Worm (Caenorhabditis elegans): ENCODE measurements around the gene C38C3.4.
A peak's percentile ranks its signal among the peaks of the same experiment; 100 is the strongest.

The C38C3.4 gene

DNA sequence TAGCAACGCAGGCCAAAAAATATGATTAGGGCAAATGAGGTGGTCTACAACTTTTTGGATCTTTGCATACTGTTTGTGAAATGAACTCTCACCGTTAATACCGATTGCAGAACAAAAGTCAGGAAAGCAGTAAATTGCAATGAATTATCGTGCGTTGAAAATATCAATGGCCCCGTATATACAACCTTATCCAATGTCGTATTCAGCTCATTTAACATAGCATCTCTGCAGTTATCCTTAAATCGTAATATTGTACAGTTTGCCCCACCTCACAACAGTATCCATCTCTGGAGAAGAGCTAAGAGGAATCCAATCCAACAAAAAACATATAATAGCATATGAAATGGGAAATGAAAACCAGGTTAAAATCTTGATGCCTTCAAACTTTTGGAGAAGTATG, 50.6 kb downstream of the C38C3.4 start:
- no peak for TF ChIP-seq nhr-111 (GFP tag; optimal IDR thresholded peaks at IDR 0.05)
- no peak for TF ChIP-seq nhr-10 (tag; optimal IDR thresholded peaks at IDR 0.05)
- no peak for TF ChIP-seq snpc-4 (tag; optimal IDR thresholded peaks at IDR 0.05)
- TF ChIP-seq unc-62 (GFP tag; optimal IDR thresholded peaks at IDR 0.05 in 1 of 2) = peak in 1 of 2 experiments; percentile 93
- TF ChIP-seq unc-62 (tag; optimal IDR thresholded peaks at IDR 0.05) = no peak
- TF ChIP-seq zfp-2 (tag; optimal IDR thresholded peaks at IDR 0.05) = no peak
- TF ChIP-seq Y105C5A.15 (GFP tag; IDR thresholded peaks at IDR 0.05) = no peak
- TF ChIP-seq snpc-1.2 (GFP tag; IDR thresholded peaks at IDR 0.05) = no peak
- no peak for TF ChIP-seq ces-1 (GFP tag; optimal IDR thresholded peaks at IDR 0.05)
